Worm (Caenorhabditis elegans) whole organism, early embryonic: ENCODE data around the gene ifta-2.

Experiments
- F13C5.2 ChIP-seq: sonication (generic microtip); optimal IDR thresholded peaks from 2 replicates; lab custom pipeline; 2017; ENCODE audit warnings: mild to moderate bottlenecking, missing genetic modification characterization, inconsistent platforms, missing compliant biosample characterization
- ama-1 ChIP-seq: fragments of 150-350 bp; optimal IDR thresholded peaks from 2 replicates; lab custom pipeline; 2014
- ceh-13 ChIP-seq: fragments of 200-800 bp; sonication (Bioruptor generic); optimal IDR thresholded peaks from 2 replicates; lab custom pipeline; 2018; ENCODE audit warnings: mild to moderate bottlenecking, missing genetic modification characterization, missing compliant biosample characterization
- ceh-36 ChIP-seq: sonication (generic microtip); optimal IDR thresholded peaks from 2 replicates; lab custom pipeline; 2016; ENCODE audit warnings: missing genetic modification characterization, inconsistent platforms, missing compliant biosample characterization
- sea-1 ChIP-seq: fragments of 200-800 bp; sonication (Bioruptor generic); conservative IDR thresholded peaks from 2 replicates; pipeline ENCODE4 v1.3.6; 2022; ENCODE audit warnings: missing genetic modification characterization, missing compliant biosample characterization

DNA sequence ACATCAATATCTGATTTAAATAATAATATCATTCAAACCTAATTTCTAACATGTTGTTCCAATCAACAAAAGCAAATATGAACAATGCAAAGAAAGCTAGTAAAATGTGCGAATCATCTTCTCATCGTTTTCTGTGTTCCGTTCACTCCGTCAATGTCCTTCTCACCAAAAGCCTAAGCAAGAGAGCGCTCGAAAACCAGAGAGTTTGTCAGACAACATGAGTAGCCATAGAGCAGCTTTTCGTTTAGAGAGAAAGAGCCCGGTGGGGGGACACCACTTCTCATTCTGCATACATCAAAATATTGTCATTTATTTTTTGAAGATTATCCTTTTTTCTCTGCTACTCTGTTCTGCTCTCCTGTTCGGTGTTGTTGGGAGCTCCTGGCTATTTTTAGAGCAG, 8.2 kb downstream of the ifta-2 start:
- no peak for TF ChIP-seq sea-1 (GFP tag; lab: Robert Waterston, UW)
- no peak for TF ChIP-seq ceh-36 (tag; lab: Kevin White, UChicago)
- TF ChIP-seq ama-1 (lab: Kevin White, UChicago), result no peak
- TF ChIP-seq F13C5.2 (tag; lab: Kevin White, UChicago), result no peak
- TF ChIP-seq ceh-13, result no peak
